Fruit fly (Drosophila melanogaster): ENCODE results near the gene CG7884.

The CG7884 gene

DNA sequence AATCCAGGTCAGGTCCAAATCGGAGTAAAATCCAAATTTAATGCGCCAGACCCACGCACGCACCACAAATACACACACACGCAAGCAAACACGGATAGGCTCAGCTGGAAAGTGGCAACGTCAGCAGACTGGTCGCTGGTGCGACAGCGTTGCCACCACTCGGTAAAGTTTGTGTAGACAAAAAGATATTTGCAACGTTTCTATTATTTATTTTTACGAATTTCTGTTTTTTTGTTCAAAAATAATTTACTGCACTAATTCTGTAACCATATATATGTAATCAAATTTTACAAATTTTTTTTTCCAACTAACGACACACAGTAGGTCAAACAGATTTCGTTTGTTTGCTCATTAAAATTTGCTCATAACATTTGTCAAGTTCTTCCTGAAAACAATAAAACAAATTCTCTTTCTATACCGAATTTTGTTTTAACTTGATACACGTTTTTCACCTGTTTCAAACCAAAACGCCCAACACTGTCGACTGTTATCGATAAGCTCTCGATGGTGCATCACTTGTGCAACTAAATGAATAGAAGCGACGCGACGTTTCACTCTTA is 40.6 kb upstream of the CG7884 start, which contains the start of the genes CG7556 and CG7453 (continued):
- TF ChIP-seq CG4707 (GFP tag; optimal IDR thresholded peaks at IDR 0.05) (no peak), MTF-1 (GFP tag; optimal IDR thresholded peaks at IDR 0.05; ENCODE audit: borderline replicate concordance) (no peak), bbx (GFP tag; IDR thresholded peaks at IDR 0.05; ENCODE audit: partially characterized antibody) (no peak), Atf6 (GFP tag; IDR thresholded peaks at IDR 0.05) (peak; percentile 66), MESR4 (GFP tag; optimal IDR thresholded peaks at IDR 0.05) (no peak), ken (GFP tag; IDR thresholded peaks at IDR 0.05) (peak; percentile 56; the same call in 1 of the 3 replicates), Dbx (GFP tag; IDR thresholded peaks at IDR 0.05) (peak; percentile 47; the same call in 2 of the 3 replicates), Fer3 (tag; optimal IDR thresholded peaks at IDR 0.05) (peak; percentile 54), D19B (GFP tag; optimal IDR thresholded peaks at IDR 0.05) (peak; percentile 39), CG3995 (GFP tag; optimal IDR thresholded peaks at IDR 0.05) (peak; percentile 23), CG3163 (GFP tag; optimal IDR thresholded peaks at IDR 0.05) (peak; percentile 46), h (optimal IDR thresholded peaks at IDR 0.05) (no peak), bigmax (GFP tag; optimal IDR thresholded peaks at IDR 0.05) (no peak), Rfx (GFP tag; IDR thresholded peaks at IDR 0.05) (peak; percentile 69), CG7987 (GFP tag; optimal IDR thresholded peaks at IDR 0.05) (no peak), CG17612 (GFP tag; IDR thresholded peaks at IDR 0.05) (no peak), dmrt99B (tag; optimal IDR thresholded peaks at IDR 0.05) (peak; percentile 62), fru (optimal IDR thresholded peaks at IDR 0.05) (no peak), PHDP (tag; optimal IDR thresholded peaks at IDR 0.05) (peak; percentile 70), tll (GFP tag; optimal IDR thresholded peaks at IDR 0.05) (no peak), twi (tag; optimal IDR thresholded peaks at IDR 0.05) (peak; percentile 49), stwl (tag; optimal IDR thresholded peaks at IDR 0.05) (peak; percentile 2), tin (GFP tag; optimal IDR thresholded peaks at IDR 0.05) (peak; percentile 78), odd (GFP tag; optimal IDR thresholded peaks at IDR 0.05) (peak; percentile 58), CG6254 (GFP tag; optimal IDR thresholded peaks at IDR 0.05) (no peak), rib (GFP tag; IDR thresholded peaks at IDR 0.05) (no peak), tap (tag; optimal IDR thresholded peaks at IDR 0.05) (peak; percentile 22), wor (GFP tag; IDR thresholded peaks at IDR 0.05) (peak; percentile 54; the same call in 1 of the 2 replicates), CG12071 (GFP tag; optimal IDR thresholded peaks at IDR 0.05) (no peak), ase (GFP tag; IDR thresholded peaks at IDR 0.05) (peak; percentile 24; the same call in 1 of the 3 replicates), Nf-YB (GFP tag; optimal IDR thresholded peaks at IDR 0.05) (peak; percentile 51), insv (GFP tag; optimal IDR thresholded peaks at IDR 0.05) (peak in 1 of 2 experiments; percentile 84), CG14441 (GFP tag; IDR thresholded peaks at IDR 0.05) (peak; percentile 57; the same call in 1 of the 2 replicates), abd-A (tag; optimal IDR thresholded peaks at IDR 0.05) (no peak), CG14667 (GFP tag; IDR thresholded peaks at IDR 0.05) (peak; percentile 28; the same call in 1 of the 2 replicates), CG8765 (GFP tag; IDR thresholded peaks at IDR 0.05) (no peak), usp (GFP tag; optimal IDR thresholded peaks at IDR 0.05) (no peak), CG6791 (GFP tag; IDR thresholded peaks at IDR 0.05; ENCODE audit: partially characterized antibody) (no peak), Dp (GFP tag; optimal IDR thresholded peaks at IDR 0.05) (peak; percentile 14), Med (GFP tag) (peak; percentile 90), pnt (GFP tag; optimal IDR thresholded peaks at IDR 0.05) (peak; percentile 67), CG1024 (GFP tag; IDR thresholded peaks at IDR 0.05) (no peak), Atf3 (GFP tag; optimal IDR thresholded peaks at IDR 0.05) (peak; percentile 35), CG4730 (GFP tag; IDR thresholded peaks at IDR 0.05) (peak; percentile 31; the same call in 1 of the 2 replicates), BEAF-32 (GFP tag; optimal IDR thresholded peaks at IDR 0.05) (peak; percentile 56), CG13775 (GFP tag; optimal IDR thresholded peaks at IDR 0.05) (peak; percentile 83), hbn (GFP tag; IDR thresholded peaks at IDR 0.05; ENCODE audit: partially characterized antibody) (no peak), bab2 (GFP tag; optimal IDR thresholded peaks at IDR 0.05) (peak; percentile 83), E2f1 (GFP tag; IDR thresholded peaks at IDR 0.05) (peak; percentile 51; the same call in 1 of the 2 replicates), eyg (GFP tag; optimal IDR thresholded peaks at IDR 0.05) (peak; percentile 19)

Measured in whole organism, embryonic.